Fruit fly (Drosophila melanogaster) whole organism, embryonic: ENCODE data around the gene Mks1.

Source experiments
- CG11398 ChIP-seq: fragments of 200-800 bp; sonication (Bioruptor generic); optimal IDR thresholded peaks from 2 replicates; lab custom pipeline; 2016; ENCODE audit warnings: missing biosample characterization, missing genetic modification characterization
- CG11723 ChIP-seq: fragments of 200-800 bp; sonication (Bioruptor generic); optimal IDR thresholded peaks from 2 replicates; lab custom pipeline; 2017; ENCODE audit warnings: missing biosample characterization, mild to moderate bottlenecking, missing genetic modification characterization
- CG12071 ChIP-seq: fragments of 200-800 bp; sonication (Bioruptor generic); optimal IDR thresholded peaks from 3 replicates; lab custom pipeline; 2018; ENCODE audit warnings: missing biosample characterization, mild to moderate bottlenecking, missing genetic modification characterization
- CG12391 ChIP-seq: fragments of 200-800 bp; sonication (Bioruptor generic); optimal IDR thresholded peaks from 3 replicates; lab custom pipeline; 2018; ENCODE audit warnings: missing biosample characterization, mild to moderate bottlenecking, missing genetic modification characterization, moderate library complexity
- CG14014 ChIP-seq: fragments of 200-800 bp; sonication (Bioruptor generic); IDR thresholded peaks from 2 replicates; pipeline ENCODE4 v1.3.6; 2022; ENCODE audit warnings: missing biosample characterization, missing genetic modification characterization
- CG15073 ChIP-seq: fragments of 200-800 bp; sonication (Bioruptor generic); optimal IDR thresholded peaks from 2 replicates; lab custom pipeline; 2016; ENCODE audit warnings: missing biosample characterization, missing genetic modification characterization
- CG1602 ChIP-seq: fragments of 200-800 bp; sonication (Bioruptor generic); optimal IDR thresholded peaks from 3 replicates; lab custom pipeline; 2016; ENCODE audit warnings: missing biosample characterization, missing genetic modification characterization
- CG17328 ChIP-seq: fragments of 200-800 bp; sonication (Bioruptor generic); IDR thresholded peaks from 2 replicates; pipeline ENCODE4 v1.3.6; 2022; ENCODE audit warnings: missing biosample characterization, missing genetic modification characterization
- CG17361 ChIP-seq: fragments of 200-800 bp; sonication (Bioruptor generic); IDR thresholded peaks from 3 replicates; pipeline ENCODE4 v1.3.6; 2022; ENCODE audit warnings: missing biosample characterization, missing genetic modification characterization
- CG2678 ChIP-seq: fragments of 200-800 bp; sonication (Bioruptor generic); optimal IDR thresholded peaks from 3 replicates; lab custom pipeline; 2019; ENCODE audit warnings: missing biosample characterization, mild to moderate bottlenecking, missing genetic modification characterization, moderate library complexity
- CG2712 ChIP-seq: fragments of 200-800 bp; optimal IDR thresholded peaks from 3 replicates; lab custom pipeline; 2019; ENCODE audit warnings: missing biosample characterization, mild to moderate bottlenecking, missing genetic modification characterization, moderate library complexity
- CG30431 ChIP-seq: fragments of 200-800 bp; sonication (Bioruptor generic); optimal IDR thresholded peaks from 2 replicates; lab custom pipeline; 2017; ENCODE audit warnings: missing biosample characterization, missing genetic modification characterization
- CG31441 ChIP-seq: fragments of 200-800 bp; sonication (Bioruptor generic); IDR thresholded peaks from 2 replicates; pipeline ENCODE4 v1.3.6; 2022; ENCODE audit warnings: missing biosample characterization, missing genetic modification characterization
- CG42726 ChIP-seq: fragments of 200-800 bp; sonication (Bioruptor generic); IDR thresholded peaks from 2 replicates; pipeline ENCODE4 v1.3.6; 2022; ENCODE audit warnings: missing biosample characterization, missing genetic modification characterization; ENCODE audit not compliant: partially characterized antibody
- CG4328 ChIP-seq: fragments of 200-800 bp; sonication (Bioruptor generic); optimal IDR thresholded peaks from 3 replicates; lab custom pipeline; 2017; ENCODE audit warnings: missing biosample characterization, missing genetic modification reagents, missing genetic modification characterization
- CG4404 ChIP-seq: fragments of 200-800 bp; sonication (Bioruptor generic); IDR thresholded peaks from 2 replicates; pipeline ENCODE4 v1.3.6; 2022; ENCODE audit warnings: missing biosample characterization, missing genetic modification characterization
- CG7839 ChIP-seq: fragments of 200-800 bp; sonication (Bioruptor generic); optimal IDR thresholded peaks from 3 replicates; lab custom pipeline; 2018; ENCODE audit warnings: missing biosample characterization, mild to moderate bottlenecking, missing genetic modification characterization, moderate library complexity
- CG8478 ChIP-seq: fragments of >200 bp; optimal IDR thresholded peaks from 2 replicates; lab custom pipeline; 2018
- CG9817 ChIP-seq: fragments of 200-800 bp; sonication (Bioruptor generic); optimal IDR thresholded peaks from 2 replicates; lab custom pipeline; 2018; ENCODE audit warnings: missing biosample characterization, mild to moderate bottlenecking, missing genetic modification characterization, moderate library complexity
- CoRest ChIP-seq: fragments of 200-800 bp; sonication (Bioruptor generic); optimal IDR thresholded peaks from 3 replicates; lab custom pipeline; 2018; ENCODE audit warnings: missing biosample characterization, mild to moderate bottlenecking, missing genetic modification characterization, moderate library complexity
- Drgx ChIP-seq: fragments of 200-800 bp; sonication (Bioruptor generic); IDR thresholded peaks from 2 replicates; pipeline ENCODE4 v1.3.6; 2022; ENCODE audit warnings: missing biosample characterization, missing genetic modification characterization
- Eip74EF ChIP-seq, 2 experiments: fragments of 200-800 bp in 1 of 2; fragments of >200 bp in 1 of 2; sonication (Bioruptor generic) in 1 of 2; optimal IDR thresholded peaks; 2 replicates each; lab custom pipeline; 2017 to 2019; ENCODE audit warnings: missing biosample characterization in 2 of 2, missing genetic modification characterization in 2 of 2, mild to moderate bottlenecking in 1 of 2, moderate library complexity in 1 of 2
- Hr3 ChIP-seq: fragments of 200-800 bp; sonication (Bioruptor generic); optimal IDR thresholded peaks from 3 replicates; lab custom pipeline; 2016; ENCODE audit warnings: missing biosample characterization, missing genetic modification characterization
- Mad ChIP-seq: fragments of 200-800 bp; sonication (Bioruptor generic); optimal IDR thresholded peaks from 2 replicates; lab custom pipeline; 2016; ENCODE audit warnings: missing biosample characterization, missing genetic modification characterization
- Nf-YB ChIP-seq: fragments of 200-800 bp; sonication (Bioruptor generic); optimal IDR thresholded peaks from 3 replicates; lab custom pipeline; 2019; ENCODE audit warnings: missing biosample characterization, mild to moderate bottlenecking, missing genetic modification characterization, moderate library complexity
- Nf-YC ChIP-seq: fragments of 200-800 bp; optimal IDR thresholded peaks from 3 replicates; lab custom pipeline; 2019; ENCODE audit warnings: missing biosample characterization, mild to moderate bottlenecking, missing genetic modification characterization, moderate library complexity
- PHDP ChIP-seq: fragments of 200-800 bp; sonication (Bioruptor generic); optimal IDR thresholded peaks from 3 replicates; lab custom pipeline; 2018; ENCODE audit warnings: missing biosample characterization, mild to moderate bottlenecking, missing genetic modification characterization, moderate library complexity
- Pdp1 ChIP-seq, 2 experiments: fragments of 200-800 bp; sonication (Bioruptor generic); optimal IDR thresholded peaks; 3 replicates each; lab custom pipeline; 2016; ENCODE audit warnings: missing biosample characterization in 2 of 2, missing genetic modification characterization in 2 of 2, mild to moderate bottlenecking in 1 of 2, moderate library complexity in 1 of 2
- ab ChIP-seq: fragments of 200-800 bp; sonication (Bioruptor generic); optimal IDR thresholded peaks from 2 replicates; lab custom pipeline; 2016; ENCODE audit warnings: missing biosample characterization, missing genetic modification characterization
- al ChIP-seq: fragments of 200-800 bp; sonication (Bioruptor generic); IDR thresholded peaks from 2 replicates; pipeline ENCODE4 v1.3.6; 2022; ENCODE audit warnings: missing biosample characterization, missing genetic modification characterization
- ara ChIP-seq: fragments of 200-800 bp; sonication (Bioruptor generic); IDR thresholded peaks from 2 replicates; pipeline ENCODE4 v1.3.6; 2022; ENCODE audit warnings: missing biosample characterization, missing genetic modification characterization
- az2 ChIP-seq: fragments of 200-800 bp; sonication (Bioruptor generic); optimal IDR thresholded peaks from 3 replicates; lab custom pipeline; 2016; ENCODE audit warnings: missing biosample characterization, missing genetic modification characterization
- crp ChIP-seq, 2 experiments: fragments of 200-800 bp; sonication (Bioruptor generic); optimal IDR thresholded peaks; 2 replicates in 1 of 2; 3 replicates in 1 of 2; lab custom pipeline; 2017; ENCODE audit warnings: missing biosample characterization in 2 of 2, missing genetic modification characterization in 2 of 2, mild to moderate bottlenecking in 1 of 2, moderate library complexity in 1 of 2
- dmrt99B ChIP-seq: fragments of 200-800 bp; sonication (Bioruptor generic); optimal IDR thresholded peaks from 2 replicates; lab custom pipeline; 2018; ENCODE audit warnings: missing biosample characterization, mild to moderate bottlenecking, missing genetic modification characterization, moderate library complexity
- ftz-f1 ChIP-seq: fragments of 200-800 bp; sonication (Bioruptor generic); optimal IDR thresholded peaks from 2 replicates; lab custom pipeline; 2016; ENCODE audit warnings: missing biosample characterization, missing genetic modification characterization
- gro ChIP-seq: fragments of 200-800 bp; sonication (Bioruptor generic); optimal IDR thresholded peaks from 2 replicates; lab custom pipeline; 2016; ENCODE audit warnings: missing biosample characterization, missing genetic modification characterization
- gsb-n ChIP-seq: fragments of 200-800 bp; sonication (Bioruptor generic); optimal IDR thresholded peaks from 3 replicates; lab custom pipeline; 2018; ENCODE audit warnings: missing biosample characterization, mild to moderate bottlenecking, missing genetic modification characterization
- gt ChIP-seq: fragments of 200-800 bp; sonication (Bioruptor generic); IDR thresholded peaks from 2 replicates; pipeline ENCODE4 v1.3.6; 2022; ENCODE audit warnings: missing biosample characterization, missing genetic modification characterization
- hb ChIP-seq: fragments of 200-800 bp; sonication (Bioruptor generic); IDR thresholded peaks from 3 replicates; pipeline ENCODE4 v1.3.6; 2022; ENCODE audit warnings: missing biosample characterization, missing genetic modification characterization; ENCODE audit not compliant: partially characterized antibody
- lbe ChIP-seq: fragments of 200-800 bp; sonication (Bioruptor generic); optimal IDR thresholded peaks from 2 replicates; lab custom pipeline; 2016; ENCODE audit warnings: missing biosample characterization, mild to moderate bottlenecking, missing genetic modification characterization
- lola ChIP-seq, 3 experiments: fragments of >200 bp in 2 of 3; fragments of 200-800 bp in 1 of 3; sonication (Bioruptor generic) in 1 of 3; optimal IDR thresholded peaks; 2 replicates each; lab custom pipeline; 2017 to 2019; ENCODE audit warnings: missing biosample characterization in 3 of 3, missing genetic modification characterization in 3 of 3, mild to moderate bottlenecking in 1 of 3, moderate library complexity in 1 of 3
- nmo ChIP-seq: fragments of 200-800 bp; sonication (Bioruptor generic); optimal IDR thresholded peaks from 2 replicates; lab custom pipeline; 2018; ENCODE audit warnings: missing biosample characterization, mild to moderate bottlenecking, missing genetic modification characterization, moderate library complexity
- oc ChIP-seq: fragments of 200-800 bp; sonication (Bioruptor generic); optimal IDR thresholded peaks from 2 replicates; lab custom pipeline; 2018; ENCODE audit warnings: missing biosample characterization, mild to moderate bottlenecking, missing genetic modification characterization, moderate library complexity
- rib ChIP-seq: fragments of 200-800 bp; sonication (Bioruptor generic); IDR thresholded peaks from 2 replicates; pipeline ENCODE4 v1.3.6; 2022; ENCODE audit warnings: missing biosample characterization, missing genetic modification characterization
- row ChIP-seq: fragments of 200-800 bp; sonication (Bioruptor generic); IDR thresholded peaks from 3 replicates; pipeline ENCODE4 v1.3.6; 2022; ENCODE audit warnings: missing biosample characterization, missing genetic modification characterization
- schlank ChIP-seq: fragments of 200-800 bp; sonication (Bioruptor generic); optimal IDR thresholded peaks from 2 replicates; lab custom pipeline; 2018; ENCODE audit warnings: missing biosample characterization, mild to moderate bottlenecking, missing genetic modification characterization
- sens ChIP-seq: fragments of 200-800 bp; sonication (Bioruptor generic); peaks from one replicate; lab custom pipeline; 2016; ENCODE audit warnings: missing biosample characterization, missing genetic modification characterization
- slbo ChIP-seq: fragments of 200-800 bp; sonication (Bioruptor generic); IDR thresholded peaks from 2 replicates; pipeline ENCODE4 v1.3.6; 2022; ENCODE audit warnings: missing biosample characterization, missing genetic modification characterization
- tll ChIP-seq, 2 experiments: fragments of 200-800 bp in 1 of 2; fragments of >200 bp in 1 of 2; sonication (Bioruptor generic) in 1 of 2; optimal IDR thresholded peaks; 2 replicates each; lab custom pipeline; 2017 to 2019; ENCODE audit warnings: missing biosample characterization in 2 of 2, missing genetic modification characterization in 2 of 2, mild to moderate bottlenecking in 1 of 2, moderate library complexity in 1 of 2
- unc-4 ChIP-seq: fragments of 200-800 bp; sonication (Bioruptor generic); IDR thresholded peaks from 2 replicates; pipeline ENCODE4 v1.3.6; 2022; ENCODE audit warnings: missing biosample characterization, missing genetic modification characterization; ENCODE audit not compliant: partially characterized antibody
- z ChIP-seq: fragments of 200-800 bp; sonication (Bioruptor generic); IDR thresholded peaks from 3 replicates; pipeline ENCODE4 v1.3.6; 2022; ENCODE audit warnings: missing biosample characterization, missing genetic modification characterization

The Mks1 gene

DNA sequence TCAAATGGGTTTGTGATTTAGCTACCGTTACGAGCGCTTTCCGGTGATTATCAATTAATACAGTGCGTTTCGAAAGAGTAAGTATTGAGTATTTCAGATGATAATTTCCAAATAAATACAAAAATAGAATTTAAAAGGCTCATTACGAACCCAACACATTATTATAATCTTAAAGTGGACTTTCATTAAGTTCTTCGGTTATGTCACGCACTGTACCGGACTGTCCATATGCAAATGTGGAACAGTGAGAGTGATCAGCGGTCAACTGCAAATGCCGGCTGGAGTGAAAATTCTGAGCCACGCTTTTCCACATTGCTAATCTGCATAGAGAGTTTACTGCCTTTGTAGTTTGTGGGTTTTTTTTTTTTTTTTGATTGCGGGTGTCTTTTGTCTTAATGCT, 42.7 kb downstream of the Mks1 start (continued):
- TF ChIP-seq tll (GFP tag; optimal IDR thresholded peaks at IDR 0.05; lab: Kevin White, UChicago) (no peak), CG30431 (GFP tag; lab: Kevin White, UChicago) (no peak), hb (GFP tag; lab: Robert Waterston, UW) (no peak), lbe (GFP tag; lab: Kevin White, UChicago) (no peak), gt (GFP tag; lab: Robert Waterston, UW) (no peak), CG2712 (tag; lab: Kevin White, UChicago) (peak; percentile 18), CG42726 (GFP tag; lab: Robert Waterston, UW) (no peak), CG17328 (peak; percentile 35; the same call in 1 of the 2 replicates), CG14014 (0 out of 2 replicates have a peak, but pooled peaks have one; percentile 17), Eip74EF (GFP tag; optimal IDR thresholded peaks at IDR 0.05; lab: Kevin White, UChicago) (no peak), Drgx (no peak), CG2678 (tag; lab: Kevin White, UChicago) (peak; percentile 44), z (GFP tag; lab: Robert Waterston, UW) (no peak), CG8478 (lab: Kevin White, UChicago) (no peak), CG4328 (GFP tag; lab: Kevin White, UChicago) (no peak), crp (GFP tag; optimal IDR thresholded peaks at IDR 0.05; lab: Kevin White, UChicago) (no peak), al (GFP tag; lab: Robert Waterston, UW) (no peak), CG17361 (GFP tag; lab: Robert Waterston, UW) (no peak), CG11398 (GFP tag; lab: Kevin White, UChicago) (no peak), CG12071 (no peak), gro (GFP tag; lab: Kevin White, UChicago) (no peak), CG31441 (no peak), Nf-YC (tag; lab: Kevin White, UChicago) (no peak), Nf-YB (GFP tag; lab: Kevin White, UChicago) (no peak), ab (GFP tag; lab: Kevin White, UChicago) (no peak), Pdp1 (GFP tag; optimal IDR thresholded peaks at IDR 0.05; lab: Kevin White, UChicago) (peak in 1 of 2 experiments; percentile 24), sens (peak; percentile 77), CG11723 (GFP tag; lab: Kevin White, UChicago) (no peak), CG4404 (GFP tag; lab: Robert Waterston, UW) (no peak), Mad (GFP tag; lab: Kevin White, UChicago) (no peak), rib (GFP tag; lab: Robert Waterston, UW) (no peak), nmo (peak; percentile 29), Hr3 (GFP tag; lab: Kevin White, UChicago) (no peak), row (GFP tag; lab: Robert Waterston, UW) (peak; percentile 31; the same call in 1 of the 3 replicates), CG1602 (GFP tag; lab: Kevin White, UChicago) (no peak), ftz-f1 (GFP tag; lab: Kevin White, UChicago) (no peak), CG12391 (tag; lab: Kevin White, UChicago) (no peak), CG9817 (no peak), PHDP (tag; lab: Kevin White, UChicago) (peak; percentile 7), ara (GFP tag; lab: Robert Waterston, UW) (no peak), lola (GFP tag; optimal IDR thresholded peaks at IDR 0.05; lab: Kevin White, UChicago) (no peak), CG15073 (GFP tag; lab: Kevin White, UChicago) (no peak), CoRest (tag; lab: Kevin White, UChicago) (peak; percentile 9), gsb-n (tag; lab: Kevin White, UChicago) (peak; percentile 11), slbo (GFP tag; lab: Robert Waterston, UW) (0 out of 2 replicates have a peak, but pooled peaks have one; percentile 12), az2 (GFP tag; lab: Kevin White, UChicago) (peak; percentile 8), dmrt99B (peak; percentile 37), unc-4 (GFP tag; lab: Robert Waterston, UW) (no peak), CG7839 (tag; lab: Kevin White, UChicago) (peak; percentile 43), schlank (no peak), oc (tag; lab: Kevin White, UChicago) (peak; percentile 1)
